Worm (Caenorhabditis elegans) whole organism, L4/young adult: ENCODE results near the gene mml-1.

Experiments
- W03F9.2 ChIP-seq: fragments of 150-350 bp; optimal IDR thresholded peaks from 2 replicates; lab custom pipeline; 2014; ENCODE audit warnings: missing biosample characterization, missing genetic modification characterization
- him-1 ChIP-seq: sonication (generic microtip); optimal IDR thresholded peaks from 2 replicates; lab custom pipeline; 2016; ENCODE audit warnings: missing genotype, missing genetic modification reagents, missing genetic modification characterization, missing compliant biosample characterization

ce11 chrIII:7375434-7375833 is 903 bp upstream of the mml-1 start:
- no peak for TF ChIP-seq him-1 (tag; lab: Kevin White, UChicago)
- no peak for TF ChIP-seq W03F9.2 (tag; lab: Kevin White, UChicago)
